Fruit fly (Drosophila melanogaster) Kc167 (cell line): Measurements from ENCODE around the gene CG7084.

Source experiments
- Myc ChIP-seq: fragments of >200 bp; optimal IDR thresholded peaks from 2 replicates; lab custom pipeline; 2017; ENCODE audit warnings: missing external identifiers
- h ChIP-seq: fragments of >200 bp; optimal IDR thresholded peaks from 3 replicates; lab custom pipeline; 2018; ENCODE audit warnings: missing external identifiers
- insv ChIP-seq: fragments of >200 bp; optimal IDR thresholded peaks from 3 replicates; lab custom pipeline; 2018; ENCODE audit warnings: missing external identifiers
- psq ChIP-seq: fragments of >200 bp; optimal IDR thresholded peaks from 2 replicates; lab custom pipeline; 2017; ENCODE audit warnings: missing external identifiers
- ttk ChIP-seq: sonication (Bioruptor generic); optimal IDR thresholded peaks from 2 replicates; lab custom pipeline; 2017; ENCODE audit warnings: missing external identifiers

DNA sequence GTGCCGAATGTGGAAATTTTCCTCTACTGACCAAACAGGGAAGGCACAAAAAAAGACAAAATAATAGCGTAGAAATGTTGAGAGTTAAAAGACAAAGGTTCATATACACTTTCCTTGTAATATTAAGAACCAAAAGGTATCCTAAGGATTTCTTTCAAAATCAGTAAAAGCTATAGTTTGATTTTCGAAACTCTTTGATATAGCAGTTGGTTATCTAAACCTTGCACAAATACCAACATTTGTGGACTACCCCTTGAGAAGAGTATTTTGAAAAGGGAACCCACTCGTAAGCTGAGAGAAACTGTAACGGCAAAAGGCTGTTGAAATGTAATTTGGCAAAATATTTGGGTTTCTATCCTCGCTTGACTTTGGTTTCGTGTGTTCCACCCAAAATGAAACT is 28.8 kb upstream of the CG7084 start:
- TF ChIP-seq h (no peak), Myc (lab: Kevin White, UChicago) (no peak), insv (no peak), psq (lab: Kevin White, UChicago) (no peak), ttk (lab: Kevin White, UChicago) (no peak)
